Worm (Caenorhabditis elegans): Measurements from ENCODE around the gene his-16.

ce11 chrII:13846018-13846417 is 28.1 kb upstream of the his-16 start:
- no peak for TF ChIP-seq ceh-2 (tag; optimal IDR thresholded peaks at IDR 0.05)
- no peak for TF ChIP-seq sox-4 (tag; optimal IDR thresholded peaks at IDR 0.05)
- TF ChIP-seq ceh-48 (tag; optimal IDR thresholded peaks at IDR 0.05), result no peak
- TF ChIP-seq ceh-24 (tag; optimal IDR thresholded peaks at IDR 0.05), result no peak
- no peak for TF ChIP-seq unc-3 (GFP tag; conservative IDR thresholded peaks at IDR 0.05)
- no peak for TF ChIP-seq unc-3 (tag; optimal IDR thresholded peaks at IDR 0.05)
- TF ChIP-seq tbx-7 (tag; optimal IDR thresholded peaks at IDR 0.05), result no peak

All from whole organism, late embryonic.